Worm (Caenorhabditis elegans): ENCODE data around the gene gst-2.

The gst-2 gene

DNA sequence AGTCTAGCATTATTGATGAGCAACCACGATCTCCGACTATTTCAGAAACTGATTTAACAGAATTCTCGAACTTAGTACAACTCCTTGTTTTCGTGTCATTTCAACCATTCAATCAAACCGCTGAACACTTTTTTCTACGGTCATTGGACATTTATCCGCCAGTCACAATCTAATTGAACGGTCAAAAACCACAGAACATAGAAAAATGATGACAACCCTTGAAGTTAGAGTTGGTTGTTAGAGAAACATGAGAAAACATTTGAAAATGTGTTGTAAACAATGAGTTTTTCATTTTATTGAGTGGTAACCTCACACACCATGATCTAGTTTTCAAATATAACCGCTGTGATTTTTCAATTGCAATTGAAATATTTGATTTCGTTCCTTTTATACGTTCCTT is 2.6 kb upstream of the gst-2 start:
- TF ChIP-seq madf-2 (tag; optimal IDR thresholded peaks at IDR 0.05) (no peak), ceh-19 (GFP tag; optimal IDR thresholded peaks at IDR 0.05) (no peak), tbx-2 (tag; optimal IDR thresholded peaks at IDR 0.05) (no peak), unc-3 (GFP tag; conservative IDR thresholded peaks at IDR 0.05) (no peak), unc-3 (tag; optimal IDR thresholded peaks at IDR 0.05) (no peak), ets-4 (tag; optimal IDR thresholded peaks at IDR 0.05) (no peak), hlh-13 (GFP tag; optimal IDR thresholded peaks at IDR 0.05) (no peak), ceh-14 (tag; optimal IDR thresholded peaks at IDR 0.05) (no peak)

DNA sequence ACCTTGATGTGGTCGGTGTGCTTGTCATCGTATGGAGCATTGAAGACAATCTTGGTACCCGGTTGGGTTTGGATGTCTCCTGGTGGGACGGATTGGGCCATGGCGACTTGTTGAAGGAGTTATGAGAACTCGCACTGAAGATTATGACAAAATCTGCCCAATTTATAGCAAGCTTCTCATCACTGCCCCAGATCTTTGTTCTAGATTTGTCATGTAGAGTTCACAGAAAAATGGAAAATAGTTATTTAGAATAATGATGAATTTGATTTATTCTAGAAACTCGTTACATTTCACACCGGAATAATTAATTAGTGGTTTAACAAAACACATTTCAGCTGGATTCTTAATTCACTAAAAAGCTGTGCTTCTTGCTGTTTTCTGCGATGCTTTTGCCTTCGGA is 1.8 kb upstream of the gst-2 start, which contains the start of gene msp-38:
msp-38 (minus strand) TSS at position 101 of the 400 bp plus-strand sequence.
- TF ChIP-seq ceh-31 (tag; optimal IDR thresholded peaks at IDR 0.05): no peak
- TF ChIP-seq nhr-11 (tag; optimal IDR thresholded peaks at IDR 0.05): no peak
- no peak for TF ChIP-seq unc-55 (GFP tag; optimal IDR thresholded peaks at IDR 0.05)
- TF ChIP-seq ceh-30 (tag; optimal IDR thresholded peaks at IDR 0.05): no peak
- TF ChIP-seq hlh-15 (tag; optimal IDR thresholded peaks at IDR 0.05): no peak
- TF ChIP-seq C08G9.2 (tag; optimal IDR thresholded peaks at IDR 0.05): no peak

DNA sequence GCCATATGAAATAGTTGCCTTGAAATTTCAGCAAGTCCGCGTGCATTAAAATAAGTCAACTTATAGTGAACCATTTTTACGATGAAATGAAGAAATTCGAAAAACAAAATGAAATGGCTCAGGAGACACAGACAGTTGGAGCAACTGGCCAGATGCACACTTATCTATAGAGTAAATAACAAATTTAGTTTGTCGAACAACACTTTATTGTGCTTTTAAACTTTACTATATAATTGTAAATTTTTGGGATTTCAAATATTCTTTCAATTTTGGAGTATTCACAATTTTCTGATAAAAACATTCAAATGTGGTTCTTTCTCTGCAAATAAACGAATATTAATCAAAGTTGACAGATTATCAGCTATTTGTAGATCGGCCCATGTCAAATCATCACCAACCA is 1.7 kb downstream of the gst-2 start, which contains the start of gene gst-3:
gst-3 (minus strand) TSS at position 101 of the 400 bp plus-strand sequence.
- TF ChIP-seq ztf-16 (tag; optimal IDR thresholded peaks at IDR 0.05) (no peak), ceh-34 (tag; optimal IDR thresholded peaks at IDR 0.05) (no peak), dmd-4 (tag; optimal IDR thresholded peaks at IDR 0.05; ENCODE audit: borderline replicate concordance) (no peak), hlh-6 (tag; optimal IDR thresholded peaks at IDR 0.05) (no peak), pat-9 (tag; optimal IDR thresholded peaks at IDR 0.05) (no peak), ahr-1 (tag; optimal IDR thresholded peaks at IDR 0.05) (no peak), nhr-11 (tag; optimal IDR thresholded peaks at IDR 0.05) (no peak), syd-9 (tag; optimal IDR thresholded peaks at IDR 0.05) (no peak), rnt-1 (tag; optimal IDR thresholded peaks at IDR 0.05) (no peak), unc-55 (GFP tag; optimal IDR thresholded peaks at IDR 0.05) (no peak), pag-3 (tag; optimal IDR thresholded peaks at IDR 0.05; ENCODE audit: borderline replicate concordance) (no peak), pha-2 (tag; optimal IDR thresholded peaks at IDR 0.05) (no peak), ets-4 (tag; optimal IDR thresholded peaks at IDR 0.05) (no peak), fkh-6 (tag; optimal IDR thresholded peaks at IDR 0.05) (no peak), tbx-2 (tag; optimal IDR thresholded peaks at IDR 0.05) (no peak)

DNA sequence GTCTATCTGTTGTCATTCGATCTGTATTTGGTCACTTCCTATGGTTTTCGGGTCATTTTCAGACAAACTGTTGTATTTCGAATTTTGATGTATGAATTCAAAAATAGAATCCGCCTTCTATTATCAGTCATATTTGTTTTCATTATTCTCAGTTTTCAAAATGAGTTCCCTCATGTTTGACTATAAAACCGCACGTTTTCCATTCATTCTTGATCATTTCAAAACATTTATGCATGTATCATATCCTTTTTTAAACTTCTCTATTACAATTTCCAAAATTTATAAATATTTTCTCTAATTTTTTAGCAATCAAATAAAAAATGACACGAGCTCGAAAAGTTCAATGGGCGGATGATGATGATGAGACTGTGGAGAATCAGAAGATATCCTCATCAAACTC is 4.1 kb downstream of the gst-2 start, which contains the start of gene K08F4.12:
K08F4.12 (plus strand) TSS at position 301 of the 400 bp plus-strand sequence.
- no peak for TF ChIP-seq madf-2 (tag; optimal IDR thresholded peaks at IDR 0.05)
- TF ChIP-seq elt-4 (tag; optimal IDR thresholded peaks at IDR 0.05): no peak
- no peak for TF ChIP-seq pha-2 (tag; optimal IDR thresholded peaks at IDR 0.05)
- TF ChIP-seq pag-3 (tag; optimal IDR thresholded peaks at IDR 0.05; ENCODE audit: borderline replicate concordance): no peak
- no peak for TF ChIP-seq C08G9.2 (tag; optimal IDR thresholded peaks at IDR 0.05)

DNA sequence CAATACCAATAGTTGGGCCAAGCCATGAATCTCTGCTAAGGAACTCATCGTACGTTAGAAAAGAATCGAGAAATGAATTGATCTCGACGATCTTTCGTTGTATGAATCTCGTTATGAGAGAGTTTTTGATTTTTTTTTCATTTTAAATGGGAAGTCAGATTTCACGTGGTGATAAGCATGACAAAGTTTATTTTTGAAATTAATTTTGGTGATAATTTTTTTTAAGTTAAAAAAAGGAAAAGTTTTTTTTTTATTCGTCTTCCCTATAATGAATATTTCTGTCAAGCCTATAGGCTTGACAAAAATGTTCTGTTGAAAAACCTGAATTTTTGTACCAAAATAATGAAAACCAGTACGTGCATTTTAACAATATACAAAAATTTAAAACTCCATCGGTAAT is 6.0 kb downstream of the gst-2 start, which contains the start of gene K08F4.5:
K08F4.5 (minus strand) TSS at position 101 of the 400 bp plus-strand sequence.
- no peak for TF ChIP-seq ets-4 (tag; optimal IDR thresholded peaks at IDR 0.05)

DNA sequence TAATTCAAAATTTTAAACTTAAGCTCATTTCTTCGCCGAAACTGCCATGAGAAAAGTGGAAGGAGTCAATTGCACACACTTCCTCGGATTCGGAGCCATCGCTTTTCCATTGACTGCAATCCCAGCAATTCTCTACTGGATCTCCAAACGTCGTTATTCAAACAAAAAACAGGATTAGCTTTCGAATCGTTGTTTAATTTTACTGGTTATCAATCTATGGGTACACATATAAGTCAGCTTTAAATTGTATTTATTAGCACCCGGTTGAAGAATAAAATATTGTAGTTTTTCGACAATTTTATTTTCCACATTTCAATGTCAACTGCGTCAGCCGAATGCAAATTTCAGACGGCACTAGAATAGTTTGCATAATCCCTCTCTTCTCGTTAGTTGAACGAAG is 11.9 kb downstream of the gst-2 start, which contains the start of gene glt-3:
glt-3 (plus strand) TSS at position 301 of the 400 bp plus-strand sequence.
- TF ChIP-seq ceh-18 (tag; optimal IDR thresholded peaks at IDR 0.05): no peak

DNA sequence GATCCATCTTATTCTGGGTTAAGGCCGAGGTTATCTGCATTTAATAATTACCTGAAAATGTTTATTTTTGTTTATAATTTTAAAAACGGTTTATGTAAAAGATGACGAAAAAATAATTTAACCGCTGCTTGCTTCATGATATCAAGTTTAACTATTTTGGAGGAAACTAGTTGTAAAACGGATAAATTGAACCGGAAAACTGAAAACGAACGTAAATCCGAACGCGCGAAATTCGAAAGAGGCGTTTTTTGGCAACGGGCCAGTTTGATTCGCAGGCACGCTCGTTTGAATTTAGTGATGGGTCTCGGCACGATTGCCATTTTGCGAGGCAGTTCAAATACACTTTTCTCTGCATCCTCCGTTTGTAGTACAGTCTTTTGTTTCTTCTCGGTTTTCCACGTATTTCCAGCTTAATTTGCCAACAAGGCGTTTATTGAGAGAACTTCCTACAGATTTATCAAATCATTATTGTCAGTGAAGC is 12.9 kb downstream of the gst-2 start, which contains the start of the genes gtbp-1 and K08F4.3:
gtbp-1 (minus strand) TSS at position 51 of the 481 bp plus-strand sequence.
K08F4.3 (plus strand) TSS at position 352 of the 481 bp plus-strand sequence.
- TF ChIP-seq ceh-45 (GFP tag; IDR thresholded peaks at IDR 0.05) (no peak), odd-2 (tag; optimal IDR thresholded peaks at IDR 0.05) (no peak), elt-4 (tag; optimal IDR thresholded peaks at IDR 0.05) (no peak), ceh-22 (tag; optimal IDR thresholded peaks at IDR 0.05) (no peak), unc-86 (tag; optimal IDR thresholded peaks at IDR 0.05) (no peak), K02D7.2 (tag; optimal IDR thresholded peaks at IDR 0.05) (no peak), npax-4 (tag; optimal IDR thresholded peaks at IDR 0.05) (no peak), lim-6 (tag; optimal IDR thresholded peaks at IDR 0.05) (no peak), ceh-9 (tag; optimal IDR thresholded peaks at IDR 0.05) (no peak), ceh-14 (tag; optimal IDR thresholded peaks at IDR 0.05) (no peak), nhr-232 (tag; optimal IDR thresholded peaks at IDR 0.05) (no peak), ceh-24 (tag; optimal IDR thresholded peaks at IDR 0.05) (no peak), fax-1 (tag; optimal IDR thresholded peaks at IDR 0.05) (no peak), fkh-6 (tag; optimal IDR thresholded peaks at IDR 0.05) (no peak), ttx-3 (tag; optimal IDR thresholded peaks at IDR 0.05) (no peak), eyg-1 (tag; optimal IDR thresholded peaks at IDR 0.05) (no peak), T23F11.4 (GFP tag; optimal IDR thresholded peaks at IDR 0.05) (no peak), ceh-19 (GFP tag; optimal IDR thresholded peaks at IDR 0.05) (no peak)

Measured in whole organism, late embryonic.